Fruit fly (Drosophila melanogaster) whole organism, adult: Measurements from ENCODE around the gene HBS1.

Source experiments
- CG11617 ChIP-seq: fragments of 200-800 bp; sonication (Bioruptor generic); optimal IDR thresholded peaks from 2 replicates; lab custom pipeline; 2017; ENCODE audit warnings: mild to moderate bottlenecking, missing biosample characterization, missing genetic modification reagents, missing genetic modification characterization
- CG12768 ChIP-seq: fragments of 200-800 bp; sonication (Bioruptor generic); optimal IDR thresholded peaks from 2 replicates; lab custom pipeline; 2017; ENCODE audit warnings: missing biosample characterization, missing genetic modification characterization, mild to moderate bottlenecking, moderate library complexity, missing genetic modification reagents
- CG14711 ChIP-seq: fragments of 200-800 bp; sonication (Bioruptor generic); optimal IDR thresholded peaks from 2 replicates; lab custom pipeline; 2018; ENCODE audit warnings: missing biosample characterization, mild to moderate bottlenecking, missing genetic modification characterization, moderate library complexity
- CG1620 ChIP-seq: fragments of 200-800 bp; sonication (Bioruptor generic); optimal IDR thresholded peaks from 2 replicates; lab custom pipeline; 2016; ENCODE audit warnings: missing biosample characterization, missing genetic modification characterization
- CG33017 ChIP-seq: fragments of 200-800 bp; sonication (Bioruptor generic); optimal IDR thresholded peaks from 2 replicates; lab custom pipeline; 2018; ENCODE audit warnings: missing biosample characterization, mild to moderate bottlenecking, missing genetic modification characterization, moderate library complexity
- CG5204 ChIP-seq: fragments of 200-800 bp; sonication (Bioruptor generic); optimal IDR thresholded peaks from 2 replicates; lab custom pipeline; 2016; ENCODE audit warnings: missing biosample characterization, missing genetic modification characterization
- CG7045 ChIP-seq: fragments of 200-800 bp; sonication (Bioruptor generic); optimal IDR thresholded peaks from 2 replicates; lab custom pipeline; 2017; ENCODE audit warnings: missing biosample characterization, mild to moderate bottlenecking, missing genetic modification characterization
- CG7101 ChIP-seq: fragments of 200-800 bp; sonication (Bioruptor generic); optimal IDR thresholded peaks from 2 replicates; lab custom pipeline; 2018; ENCODE audit warnings: missing biosample characterization, mild to moderate bottlenecking, missing genetic modification characterization, moderate library complexity
- Clk ChIP-seq: fragments of 200-800 bp; sonication (Bioruptor generic); optimal IDR thresholded peaks from 2 replicates; lab custom pipeline; 2017; ENCODE audit warnings: missing biosample characterization, missing genetic modification characterization
- Crg-1 ChIP-seq: fragments of 200-800 bp; sonication (Bioruptor generic); optimal IDR thresholded peaks from 2 replicates; lab custom pipeline; 2016; ENCODE audit warnings: missing biosample characterization, missing genetic modification characterization
- Hr96 ChIP-seq: fragments of 200-800 bp; sonication (Bioruptor generic); optimal IDR thresholded peaks from 2 replicates; lab custom pipeline; 2016; ENCODE audit warnings: missing biosample characterization, missing genetic modification characterization
- Mnt ChIP-seq: fragments of 200-800 bp; sonication (Bioruptor generic); optimal IDR thresholded peaks from 2 replicates; lab custom pipeline; 2016; ENCODE audit warnings: missing biosample characterization, mild to moderate bottlenecking, missing genetic modification characterization
- bab1 ChIP-seq: fragments of 200-800 bp; sonication (Bioruptor generic); optimal IDR thresholded peaks from 3 replicates; lab custom pipeline; 2019; ENCODE audit warnings: missing biosample characterization, mild to moderate bottlenecking, missing genetic modification characterization, moderate library complexity
- cic ChIP-seq: fragments of 200-800 bp; sonication (Bioruptor generic); optimal IDR thresholded peaks from 2 replicates; lab custom pipeline; 2017; ENCODE audit warnings: missing biosample characterization, mild to moderate bottlenecking, missing genetic modification characterization, moderate library complexity
- cnc ChIP-seq, 2 experiments: fragments of >200 bp; optimal IDR thresholded peaks; 2 replicates each; lab custom pipeline; 2017
- kay ChIP-seq: fragments of 200-800 bp; sonication (Bioruptor generic); peaks from one replicate; lab custom pipeline; 2016; ENCODE audit warnings: missing biosample characterization, missing genetic modification characterization, borderline replicate concordance
- ovo ChIP-seq: fragments of 200-800 bp; sonication (Bioruptor generic); optimal IDR thresholded peaks from 2 replicates; lab custom pipeline; 2016; ENCODE audit warnings: missing biosample characterization, missing genetic modification characterization
- pad ChIP-seq: fragments of 200-800 bp; sonication (Bioruptor generic); optimal IDR thresholded peaks from 3 replicates; lab custom pipeline; 2017; ENCODE audit warnings: missing biosample characterization, missing genetic modification characterization, mild to moderate bottlenecking, moderate library complexity, missing genetic modification reagents
- tj ChIP-seq: fragments of 200-800 bp; sonication (Bioruptor generic); optimal IDR thresholded peaks from 3 replicates; lab custom pipeline; 2017; ENCODE audit warnings: missing biosample characterization, mild to moderate bottlenecking, missing genetic modification characterization, moderate library complexity
- toe ChIP-seq: fragments of 200-800 bp; sonication (Bioruptor generic); optimal IDR thresholded peaks from 2 replicates; lab custom pipeline; 2016; ENCODE audit warnings: missing biosample characterization, missing genetic modification characterization

HBS1 gene

dm6 chr3L:1822365-1822764, 42.7 kb downstream of the HBS1 start:
- no peak for TF ChIP-seq kay (GFP tag; lab: Kevin White, UChicago)
- no peak for TF ChIP-seq CG33017 (tag; lab: Kevin White, UChicago)
- no peak for TF ChIP-seq CG5204 (GFP tag; lab: Kevin White, UChicago)
- no peak for TF ChIP-seq CG12768 (GFP tag; lab: Kevin White, UChicago)
- TF ChIP-seq ovo, result no peak
- TF ChIP-seq CG14711, result no peak
- no peak for TF ChIP-seq cnc (optimal IDR thresholded peaks at IDR 0.05; lab: Kevin White, UChicago)
- no peak for TF ChIP-seq tj (GFP tag; lab: Kevin White, UChicago)
- TF ChIP-seq Hr96 (GFP tag; lab: Kevin White, UChicago), result no peak

dm6 chr3L:1821140-1821539, 43.9 kb downstream of the HBS1 start:
- TF ChIP-seq Clk (GFP tag; lab: Kevin White, UChicago) (no peak), Mnt (no peak), CG14711 (no peak), toe (GFP tag; lab: Kevin White, UChicago) (no peak), cic (no peak), CG7045 (GFP tag; lab: Kevin White, UChicago) (no peak), CG5204 (GFP tag; lab: Kevin White, UChicago) (no peak), CG7101 (tag; lab: Kevin White, UChicago) (no peak), kay (GFP tag; lab: Kevin White, UChicago) (no peak), pad (no peak), bab1 (GFP tag; lab: Kevin White, UChicago) (no peak), CG11617 (GFP tag; lab: Kevin White, UChicago) (no peak), CG33017 (tag; lab: Kevin White, UChicago) (no peak), Crg-1 (GFP tag; lab: Kevin White, UChicago) (no peak), Hr96 (GFP tag; lab: Kevin White, UChicago) (no peak), CG1620 (GFP tag; lab: Kevin White, UChicago) (no peak), cnc (optimal IDR thresholded peaks at IDR 0.05; lab: Kevin White, UChicago) (no peak), CG12768 (GFP tag; lab: Kevin White, UChicago) (no peak), tj (GFP tag; lab: Kevin White, UChicago) (no peak), ovo (no peak)

- TF ChIP-seq Hr96 (GFP tag; lab: Kevin White, UChicago) (no peak), bab1 (GFP tag; lab: Kevin White, UChicago) (no peak), CG33017 (tag; lab: Kevin White, UChicago) (no peak), Clk (GFP tag; lab: Kevin White, UChicago) (no peak)
Observed at dm6 chr3L:1818834-1819233, 46.2 kb downstream of the HBS1 start.

dm6 chr3L:1817405-1817804, 47.6 kb downstream of the HBS1 start:
- TF ChIP-seq kay (GFP tag; lab: Kevin White, UChicago) (no peak), CG14711 (no peak), CG7101 (tag; lab: Kevin White, UChicago) (no peak), cic (no peak), Clk (GFP tag; lab: Kevin White, UChicago) (no peak), CG7045 (GFP tag; lab: Kevin White, UChicago) (no peak), Mnt (no peak), CG1620 (GFP tag; lab: Kevin White, UChicago) (no peak)

dm6 chr3L:1816614-1817013, 48.4 kb downstream of the HBS1 start:
- TF ChIP-seq CG5204 (GFP tag; lab: Kevin White, UChicago) (no peak), Mnt (no peak), cnc (optimal IDR thresholded peaks at IDR 0.05; lab: Kevin White, UChicago) (no peak), bab1 (GFP tag; lab: Kevin White, UChicago) (no peak), Crg-1 (GFP tag; lab: Kevin White, UChicago) (no peak)
